Worm (Caenorhabditis elegans): ENCODE measurements around the gene ttr-2.

The ttr-2 gene

DNA sequence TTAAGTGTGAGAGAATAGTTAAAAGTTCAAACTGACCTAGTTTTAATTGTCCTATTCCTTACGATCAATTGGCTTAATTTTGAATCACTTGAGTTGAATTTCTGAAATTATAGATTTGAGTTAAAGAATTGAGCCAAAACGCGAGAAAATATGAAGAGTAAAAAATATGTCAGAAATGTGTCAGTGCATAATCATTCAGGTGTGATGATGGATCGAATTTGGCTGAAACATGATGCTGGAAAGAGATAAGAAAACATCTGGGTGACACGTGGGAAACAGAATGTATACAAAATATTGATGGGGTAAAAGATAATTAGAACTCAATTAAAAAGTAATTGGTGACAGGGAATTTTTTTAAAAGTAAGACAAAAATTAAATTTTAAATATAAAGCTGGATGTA lies 46.2 kb downstream of the ttr-2 start, which contains the start of gene R10E12.2:
Gene R10E12.2, minus strand, starts transcription at position 101 of the 400 bp plus-strand sequence.
- TF ChIP-seq ztf-11 (tag; optimal IDR thresholded peaks at IDR 0.05) (no peak), efl-1 (optimal IDR thresholded peaks at IDR 0.05) (no peak), efl-1 (GFP tag; optimal IDR thresholded peaks at IDR 0.05 in 1 of 2) (peak in 1 of 2 experiments; percentile 26), elt-2 (tag; optimal IDR thresholded peaks at IDR 0.05) (no peak), Y116A8C.19 (tag; optimal IDR thresholded peaks at IDR 0.05; ENCODE audit: borderline replicate concordance) (no peak), lin-35 (GFP tag; optimal IDR thresholded peaks at IDR 0.05) (no peak)

Measured in whole organism, L1 larva.